Worm (Caenorhabditis elegans) whole organism, L2 larva: Measurements from ENCODE around the gene ZK6.8.
A peak's percentile ranks its signal among the peaks of the same experiment; 100 is the strongest.

Source experiments
- C34F6.9 ChIP-seq: fragments of 150-350 bp; optimal IDR thresholded peaks from 2 replicates; lab custom pipeline; 2014; ENCODE audit warnings: missing biosample characterization, missing genetic modification characterization
- F13H6.1 ChIP-seq: sonication (generic microtip); optimal IDR thresholded peaks from 2 replicates; lab custom pipeline; 2016; ENCODE audit warnings: missing genetic modification characterization, missing compliant biosample characterization
- R02D3.7 ChIP-seq: fragments of 150-350 bp; optimal IDR thresholded peaks from 2 replicates; lab custom pipeline; 2014; ENCODE audit warnings: missing biosample characterization, missing genetic modification characterization
- Y55F3AM.14 ChIP-seq: fragments of 200-800 bp; sonication (Bioruptor generic); optimal IDR thresholded peaks from 2 replicates; lab custom pipeline; 2018; ENCODE audit warnings: mild to moderate bottlenecking, missing genetic modification characterization, missing compliant biosample characterization
- ZK546.5 ChIP-seq: sonication (generic microtip); optimal IDR thresholded peaks from 2 replicates; lab custom pipeline; 2017; ENCODE audit warnings: missing biosample characterization, missing genetic modification characterization
- alr-1 ChIP-seq: fragments of 150-350 bp; optimal IDR thresholded peaks from 2 replicates; lab custom pipeline; 2014; ENCODE audit warnings: missing biosample characterization, missing genetic modification characterization
- ceh-16 ChIP-seq: fragments of 150-350 bp; optimal IDR thresholded peaks from 2 replicates; lab custom pipeline; 2014; ENCODE audit warnings: missing biosample characterization, missing genetic modification characterization
- ceh-82 ChIP-seq: fragments of 150-350 bp; optimal IDR thresholded peaks from 2 replicates; lab custom pipeline; 2014; ENCODE audit warnings: missing biosample characterization, missing genetic modification characterization
- crh-2 ChIP-seq: sonication (generic microtip); optimal IDR thresholded peaks from 2 replicates; lab custom pipeline; 2017; ENCODE audit warnings: missing biosample characterization, missing genetic modification characterization
- dmd-4 ChIP-seq: sonication (generic microtip); optimal IDR thresholded peaks from 2 replicates; lab custom pipeline; 2017; ENCODE audit warnings: missing biosample characterization, missing genetic modification characterization
- egl-27 ChIP-seq: sonication (generic microtip); optimal IDR thresholded peaks from 3 replicates; lab custom pipeline; 2017; ENCODE audit warnings: missing biosample characterization, missing genetic modification reagents, missing genetic modification characterization
- elt-1 ChIP-seq: fragments of 150-350 bp; optimal IDR thresholded peaks from 2 replicates; lab custom pipeline; 2014; ENCODE audit warnings: missing biosample characterization, missing genetic modification characterization
- elt-3 ChIP-seq: sonication (generic microtip); optimal IDR thresholded peaks from 2 replicates; lab custom pipeline; 2017; ENCODE audit warnings: missing biosample characterization, missing genetic modification characterization
- fos-1 ChIP-seq: fragments of 150-350 bp; optimal IDR thresholded peaks from 2 replicates; lab custom pipeline; 2014; ENCODE audit warnings: missing biosample characterization, missing genetic modification characterization
- gmeb-1 ChIP-seq: fragments of 150-350 bp; optimal IDR thresholded peaks from 2 replicates; lab custom pipeline; 2014; ENCODE audit warnings: missing biosample characterization, missing genetic modification characterization
- lin-11 ChIP-seq: fragments of 150-350 bp; sonication (generic microtip); optimal IDR thresholded peaks from 2 replicates; lab custom pipeline; 2014; ENCODE audit warnings: missing biosample characterization, missing genetic modification characterization, inconsistent platforms, mixed read lengths
- lin-13 ChIP-seq: fragments of 150-350 bp; optimal IDR thresholded peaks from 2 replicates; lab custom pipeline; 2014; ENCODE audit warnings: missing biosample characterization, missing genetic modification reagents, missing genetic modification characterization
- lin-39 ChIP-seq: fragments of 150-350 bp; optimal IDR thresholded peaks from 2 replicates; lab custom pipeline; 2014; ENCODE audit warnings: missing biosample characterization, missing genetic modification reagents, missing genetic modification characterization
- lsy-2 ChIP-seq, 2 experiments: fragments of 150-350 bp in 1 of 2; sonication (generic microtip) in 1 of 2; optimal IDR thresholded peaks; 2 replicates each; lab custom pipeline; 2014 to 2017; ENCODE audit warnings: missing biosample characterization in 2 of 2, missing genetic modification characterization in 2 of 2
- mab-5 ChIP-seq: fragments of 150-350 bp; optimal IDR thresholded peaks from 2 replicates; lab custom pipeline; 2014; ENCODE audit warnings: missing biosample characterization, missing genetic modification characterization
- mbf-1 ChIP-seq: sonication (generic microtip); optimal IDR thresholded peaks from 2 replicates; lab custom pipeline; 2017; ENCODE audit warnings: missing biosample characterization, missing genetic modification characterization
- mdl-1 ChIP-seq, 2 experiments: fragments of 150-350 bp in 1 of 2; sonication (generic microtip) in 1 of 2; optimal IDR thresholded peaks; 2 replicates each; lab custom pipeline; 2017; ENCODE audit warnings: missing biosample characterization in 2 of 2, missing genetic modification characterization in 2 of 2
- nhr-10 ChIP-seq: sonication (generic microtip); optimal IDR thresholded peaks from 2 replicates; lab custom pipeline; 2017; ENCODE audit warnings: missing biosample characterization, missing genetic modification characterization
- nhr-11 ChIP-seq: fragments of 150-350 bp; optimal IDR thresholded peaks from 2 replicates; lab custom pipeline; 2014; ENCODE audit warnings: missing biosample characterization, missing genetic modification characterization
- nhr-12 ChIP-seq: fragments of 150-350 bp; optimal IDR thresholded peaks from 2 replicates; lab custom pipeline; 2014; ENCODE audit warnings: missing biosample characterization, missing genetic modification characterization
- nhr-21 ChIP-seq: fragments of 150-350 bp; optimal IDR thresholded peaks from 2 replicates; lab custom pipeline; 2014; ENCODE audit warnings: missing biosample characterization, missing genetic modification characterization
- nhr-23 ChIP-seq: fragments of 150-350 bp; optimal IDR thresholded peaks from 2 replicates; lab custom pipeline; 2014; ENCODE audit warnings: missing biosample characterization, missing genetic modification reagents, missing genetic modification characterization
- nhr-25 ChIP-seq: fragments of 150-350 bp; sonication (generic microtip); optimal IDR thresholded peaks from 3 replicates; lab custom pipeline; 2014; ENCODE audit warnings: missing biosample characterization, missing genetic modification characterization
- nhr-77 ChIP-seq: fragments of 150-350 bp; optimal IDR thresholded peaks from 2 replicates; lab custom pipeline; 2014; ENCODE audit warnings: missing biosample characterization, missing genetic modification characterization
- peb-1 ChIP-seq: fragments of 150-350 bp; optimal IDR thresholded peaks from 2 replicates; lab custom pipeline; 2014; ENCODE audit warnings: missing biosample characterization, missing genetic modification characterization
- sem-4 ChIP-seq: fragments of 150-350 bp; optimal IDR thresholded peaks from 2 replicates; lab custom pipeline; 2014; ENCODE audit warnings: missing biosample characterization, missing genetic modification reagents, missing genetic modification characterization
- skn-1 ChIP-seq: sonication (generic microtip); optimal IDR thresholded peaks from 2 replicates; lab custom pipeline; 2017; ENCODE audit warnings: missing biosample characterization, missing genetic modification characterization
- sma-3 ChIP-seq: sonication (generic microtip); optimal IDR thresholded peaks from 2 replicates; lab custom pipeline; 2016; ENCODE audit warnings: missing genetic modification reagents, missing genetic modification characterization, missing compliant biosample characterization
- sma-9 ChIP-seq, 2 experiments: fragments of 150-350 bp in 1 of 2; sonication (generic microtip) in 1 of 2; optimal IDR thresholded peaks; 2 replicates each; lab custom pipeline; 2014 to 2016; ENCODE audit warnings: missing genetic modification characterization in 2 of 2, mild to moderate bottlenecking in 1 of 2, missing biosample characterization in 1 of 2, missing compliant biosample characterization in 1 of 2, missing genetic modification reagents in 1 of 2, moderate library complexity in 1 of 2
- snpc-4 ChIP-seq: fragments of 150-350 bp; optimal IDR thresholded peaks from 2 replicates; lab custom pipeline; 2014; ENCODE audit warnings: missing biosample characterization, missing genetic modification characterization
- unc-55 ChIP-seq: fragments of 150-350 bp; sonication (generic microtip); optimal IDR thresholded peaks from 3 replicates; lab custom pipeline; 2014; ENCODE audit warnings: missing biosample characterization, missing genetic modification reagents, missing genetic modification characterization
- unc-62 ChIP-seq: fragments of 150-350 bp; optimal IDR thresholded peaks from 2 replicates; lab custom pipeline; 2014; ENCODE audit warnings: missing biosample characterization, missing genetic modification reagents, missing genetic modification characterization
- zag-1 ChIP-seq: fragments of 150-350 bp; optimal IDR thresholded peaks from 2 replicates; lab custom pipeline; 2014; ENCODE audit warnings: missing biosample characterization, missing genetic modification characterization
- ztf-11 ChIP-seq: sonication (generic microtip); optimal IDR thresholded peaks from 2 replicates; lab custom pipeline; 2017; ENCODE audit warnings: missing biosample characterization, missing genetic modification characterization
- ztf-4 ChIP-seq: fragments of 150-350 bp; optimal IDR thresholded peaks from 2 replicates; lab custom pipeline; 2014; ENCODE audit warnings: missing biosample characterization, missing genetic modification characterization

ZK6.8 gene

ce11 chrV:384511-384910 is 2.8 kb downstream of the ZK6.8 start:
- peak; percentile 36 for TF ChIP-seq crh-2 (tag; lab: Kevin White, UChicago)
- no peak for TF ChIP-seq mab-5 (tag; lab: Kevin White, UChicago)
- peak; percentile 52 for TF ChIP-seq fos-1 (tag; lab: Kevin White, UChicago)

ce11 chrV:385488-385887 is 3.8 kb downstream of the ZK6.8 start, which contains the start of gene lipl-5:
TSS of gene lipl-5 (plus strand) at chrV:385746.
- TF ChIP-seq C34F6.9 (tag; lab: Kevin White, UChicago) (no peak), nhr-11 (no peak), elt-1 (tag; lab: Kevin White, UChicago) (no peak), Y55F3AM.14 (GFP tag; lab: Kevin White, UChicago) (no peak), gmeb-1 (tag; lab: Kevin White, UChicago) (peak; percentile 8), skn-1 (tag; lab: Kevin White, UChicago) (no peak), unc-62 (no peak), sma-3 (GFP tag; lab: Kevin White, UChicago) (no peak), lin-39 (tag; lab: Kevin White, UChicago) (no peak), nhr-10 (no peak), elt-3 (tag; lab: Kevin White, UChicago) (no peak), F13H6.1 (tag; lab: Kevin White, UChicago) (no peak), sem-4 (no peak), nhr-12 (tag; lab: Kevin White, UChicago) (no peak), zag-1 (tag; lab: Kevin White, UChicago) (no peak), lsy-2 (tag; optimal IDR thresholded peaks at IDR 0.05; lab: Kevin White, UChicago) (no peak), dmd-4 (no peak), crh-2 (tag; lab: Kevin White, UChicago) (peak; percentile 50), fos-1 (tag; lab: Kevin White, UChicago) (peak; percentile 52), ceh-82 (no peak), egl-27 (no peak), ztf-4 (no peak), mdl-1 (tag; optimal IDR thresholded peaks at IDR 0.05; lab: Kevin White, UChicago) (no peak), R02D3.7 (tag; lab: Kevin White, UChicago) (no peak), mbf-1 (tag; lab: Kevin White, UChicago) (no peak), lin-13 (GFP tag; lab: Kevin White, UChicago) (no peak), sma-9 (GFP tag; optimal IDR thresholded peaks at IDR 0.05; lab: Kevin White, UChicago) (peak; percentile 52), sma-9 (tag; optimal IDR thresholded peaks at IDR 0.05; lab: Kevin White, UChicago) (no peak)

ce11 chrV:388397-388796 is 6.7 kb downstream of the ZK6.8 start, which contains the start of gene ZK6.6:
TSS of gene ZK6.6 (plus strand) at chrV:388697.
- TF ChIP-seq nhr-21 (tag; lab: Kevin White, UChicago) (no peak), mdl-1 (tag; optimal IDR thresholded peaks at IDR 0.05; lab: Kevin White, UChicago) (no peak), ztf-11 (tag; lab: Kevin White, UChicago) (no peak), nhr-77 (no peak), nhr-25 (no peak), crh-2 (tag; lab: Kevin White, UChicago) (no peak), alr-1 (tag; lab: Kevin White, UChicago) (no peak), F13H6.1 (tag; lab: Kevin White, UChicago) (no peak), nhr-23 (tag; lab: Kevin White, UChicago) (no peak), peb-1 (tag; lab: Kevin White, UChicago) (no peak), sma-3 (GFP tag; lab: Kevin White, UChicago) (no peak), snpc-4 (no peak), ceh-16 (no peak), ZK546.5 (tag; lab: Kevin White, UChicago) (no peak), fos-1 (tag; lab: Kevin White, UChicago) (no peak), mbf-1 (tag; lab: Kevin White, UChicago) (no peak), ztf-4 (no peak)

ce11 chrV:392199-392678 is 10.5 kb downstream of the ZK6.8 start, which contains the start of gene nhr-254:
TSS of gene nhr-254 (plus strand) at chrV:392628.
- no peak for TF ChIP-seq nhr-25
- no peak for TF ChIP-seq unc-55 (GFP tag; lab: Kevin White, UChicago)
- TF ChIP-seq nhr-77, result no peak
- TF ChIP-seq lin-39 (tag; lab: Kevin White, UChicago), result no peak
- no peak for TF ChIP-seq lin-11
- no peak for TF ChIP-seq C34F6.9 (tag; lab: Kevin White, UChicago)
- TF ChIP-seq ceh-82, result no peak
